Fruit fly (Drosophila melanogaster) whole organism, embryonic: ENCODE data around the gene tex.

Experiments used
- CG10366 ChIP-seq: fragments of 200-800 bp; sonication (Bioruptor generic); IDR thresholded peaks from 2 replicates; pipeline ENCODE4 v1.3.6; 2022; ENCODE audit warnings: missing biosample characterization, missing genetic modification characterization
- CG11723 ChIP-seq: fragments of 200-800 bp; sonication (Bioruptor generic); optimal IDR thresholded peaks from 2 replicates; lab custom pipeline; 2017; ENCODE audit warnings: missing biosample characterization, mild to moderate bottlenecking, missing genetic modification characterization
- CG12942 ChIP-seq: fragments of 200-800 bp; sonication (Bioruptor generic); optimal IDR thresholded peaks from 3 replicates; lab custom pipeline; 2016; ENCODE audit warnings: missing biosample characterization, missing genetic modification characterization
- CG13775 ChIP-seq: fragments of 200-800 bp; sonication (Bioruptor generic); optimal IDR thresholded peaks from 3 replicates; lab custom pipeline; 2017; ENCODE audit warnings: missing biosample characterization, mild to moderate bottlenecking, missing genetic modification characterization
- CG1647 ChIP-seq: fragments of 200-800 bp; sonication (Bioruptor generic); optimal IDR thresholded peaks from 3 replicates; lab custom pipeline; 2016; ENCODE audit warnings: missing biosample characterization, missing genetic modification characterization
- CG17385 ChIP-seq: fragments of 200-800 bp; sonication (Bioruptor generic); optimal IDR thresholded peaks from 3 replicates; lab custom pipeline; 2018; ENCODE audit warnings: missing biosample characterization, mild to moderate bottlenecking, missing genetic modification characterization
- CG17912 ChIP-seq: fragments of 200-800 bp; sonication (Bioruptor generic); optimal IDR thresholded peaks from 2 replicates; lab custom pipeline; 2018; ENCODE audit warnings: missing biosample characterization, mild to moderate bottlenecking, missing genetic modification characterization
- CG2199 ChIP-seq: fragments of 200-800 bp; sonication (Bioruptor generic); IDR thresholded peaks from 3 replicates; pipeline ENCODE4 v1.3.6; 2022; ENCODE audit warnings: missing biosample characterization, missing genetic modification characterization
- CG30403 ChIP-seq: fragments of 200-800 bp; sonication (Bioruptor generic); optimal IDR thresholded peaks from 3 replicates; lab custom pipeline; 2016; ENCODE audit warnings: missing biosample characterization, missing genetic modification characterization
- CG34376 ChIP-seq: fragments of 200-800 bp; sonication (Bioruptor generic); optimal IDR thresholded peaks from 2 replicates; lab custom pipeline; 2018; ENCODE audit warnings: missing biosample characterization, mild to moderate bottlenecking, missing genetic modification characterization
- CG43689 ChIP-seq: fragments of 200-800 bp; sonication (Bioruptor generic); IDR thresholded peaks from 2 replicates; pipeline ENCODE4 v1.3.6; 2022; ENCODE audit warnings: missing biosample characterization, missing genetic modification characterization
- CG4424 ChIP-seq: fragments of 200-800 bp; sonication (Bioruptor generic); optimal IDR thresholded peaks from 3 replicates; lab custom pipeline; 2016; ENCODE audit warnings: missing biosample characterization, missing genetic modification characterization
- CG9437 ChIP-seq: fragments of 200-800 bp; sonication (Bioruptor generic); optimal IDR thresholded peaks from 2 replicates; lab custom pipeline; 2018; ENCODE audit warnings: missing biosample characterization, mild to moderate bottlenecking, missing genetic modification characterization
- CG9817 ChIP-seq: fragments of 200-800 bp; sonication (Bioruptor generic); optimal IDR thresholded peaks from 2 replicates; lab custom pipeline; 2018; ENCODE audit warnings: missing biosample characterization, mild to moderate bottlenecking, missing genetic modification characterization, moderate library complexity
- Dad ChIP-seq: fragments of 200-800 bp; sonication (Bioruptor generic); optimal IDR thresholded peaks from 3 replicates; lab custom pipeline; 2016; ENCODE audit warnings: missing biosample characterization, missing genetic modification characterization
- GATAe ChIP-seq: fragments of 200-800 bp; sonication (Bioruptor generic); conservative IDR thresholded peaks from 2 replicates; pipeline ENCODE4 v1.3.6; 2022; ENCODE audit warnings: missing biosample characterization, missing genetic modification characterization
- Hand ChIP-seq: fragments of 200-800 bp; sonication (Bioruptor generic); optimal IDR thresholded peaks from 2 replicates; lab custom pipeline; 2017; ENCODE audit warnings: mild to moderate bottlenecking, missing biosample characterization, missing genetic modification reagents, missing genetic modification characterization
- HmgZ ChIP-seq: fragments of 200-800 bp; sonication (Bioruptor generic); optimal IDR thresholded peaks from 2 replicates; lab custom pipeline; 2018; ENCODE audit warnings: missing biosample characterization, mild to moderate bottlenecking, missing genetic modification characterization
- Hr51 ChIP-seq, 2 experiments: fragments of 200-800 bp; sonication (Bioruptor generic); optimal IDR thresholded peaks; 2 replicates in 1 of 2; 3 replicates in 1 of 2; lab custom pipeline; 2016 to 2018; ENCODE audit warnings: missing biosample characterization in 2 of 2, missing genetic modification characterization in 2 of 2, mild to moderate bottlenecking in 1 of 2, moderate library complexity in 1 of 2
- Ptx1 ChIP-seq: fragments of 200-800 bp; sonication (Bioruptor generic); IDR thresholded peaks from 2 replicates; pipeline ENCODE4 v1.3.6; 2022; ENCODE audit warnings: missing biosample characterization, missing genetic modification characterization
- Stat92E ChIP-seq, 3 experiments: fragments of >200 bp in 2 of 3; fragments of 200-800 bp in 1 of 3; sonication (Bioruptor generic) in 1 of 3; optimal IDR thresholded peaks; 2 replicates each; lab custom pipeline; 2017 to 2019; ENCODE audit warnings: missing biosample characterization in 3 of 3, missing genetic modification characterization in 3 of 3, mild to moderate bottlenecking in 1 of 3, moderate library complexity in 1 of 3
- Xrp1 ChIP-seq: fragments of 200-800 bp; sonication (Bioruptor generic); IDR thresholded peaks from 2 replicates; pipeline ENCODE4 v1.3.6; 2022; ENCODE audit warnings: missing biosample characterization, missing genetic modification characterization
- amos ChIP-seq: fragments of 200-800 bp; sonication (Bioruptor generic); IDR thresholded peaks from 2 replicates; pipeline ENCODE4 v1.3.6; 2022; ENCODE audit warnings: missing biosample characterization, missing genetic modification characterization; ENCODE audit not compliant: partially characterized antibody
- ato ChIP-seq: fragments of 200-800 bp; sonication (Bioruptor generic); IDR thresholded peaks from 2 replicates; pipeline ENCODE4 v1.3.6; 2022; ENCODE audit warnings: missing biosample characterization, missing genetic modification characterization; ENCODE audit not compliant: partially characterized antibody
- ci ChIP-seq: fragments of 200-800 bp; sonication (Bioruptor generic); IDR thresholded peaks from 3 replicates; pipeline ENCODE4 v1.3.6; 2022; ENCODE audit warnings: missing biosample characterization, missing genetic modification characterization
- dan ChIP-seq: fragments of 200-800 bp; sonication (Bioruptor generic); IDR thresholded peaks from 2 replicates; pipeline ENCODE4 v1.3.6; 2022; ENCODE audit warnings: missing biosample characterization, missing genetic modification characterization
- exex ChIP-seq: fragments of 200-800 bp; sonication (Bioruptor generic); optimal IDR thresholded peaks from 4 replicates; lab custom pipeline; 2018; ENCODE audit warnings: missing biosample characterization, mild to moderate bottlenecking, missing genetic modification characterization, moderate library complexity
- grn ChIP-seq: fragments of 200-800 bp; sonication (Bioruptor generic); optimal IDR thresholded peaks from 3 replicates; lab custom pipeline; 2017; ENCODE audit warnings: missing biosample characterization, missing genetic modification characterization
- mld ChIP-seq: fragments of 200-800 bp; sonication (Bioruptor generic); IDR thresholded peaks from 3 replicates; pipeline ENCODE4 v1.3.6; 2022; ENCODE audit warnings: missing biosample characterization, missing genetic modification characterization; ENCODE audit not compliant: partially characterized antibody
- nerfin-1 ChIP-seq: fragments of 200-800 bp; sonication (Bioruptor generic); optimal IDR thresholded peaks from 3 replicates; lab custom pipeline; 2019; ENCODE audit warnings: missing biosample characterization, mild to moderate bottlenecking, missing genetic modification characterization, moderate library complexity
- onecut ChIP-seq: fragments of 200-800 bp; sonication (Bioruptor generic); IDR thresholded peaks from 2 replicates; pipeline ENCODE4 v1.3.6; 2022; ENCODE audit warnings: missing biosample characterization, missing genetic modification characterization
- prd ChIP-seq, 3 experiments: fragments of >200 bp in 2 of 3; fragments of 200-800 bp in 1 of 3; sonication (Bioruptor generic) in 1 of 3; optimal IDR thresholded peaks in 2 of 3; IDR thresholded peaks in 1 of 3; 2 replicates in 2 of 3; 3 replicates in 1 of 3; pipeline versions ENCODE4 v1.3.6 to Lab custom; 2017 to 2022; ENCODE audit warnings: missing biosample characterization in 1 of 3, missing genetic modification characterization in 1 of 3
- row ChIP-seq: fragments of 200-800 bp; sonication (Bioruptor generic); IDR thresholded peaks from 3 replicates; pipeline ENCODE4 v1.3.6; 2022; ENCODE audit warnings: missing biosample characterization, missing genetic modification characterization
- salm ChIP-seq: fragments of 200-800 bp; sonication (Bioruptor generic); optimal IDR thresholded peaks from 2 replicates; lab custom pipeline; 2018; ENCODE audit warnings: missing biosample characterization, mild to moderate bottlenecking, missing genetic modification characterization
- sens ChIP-seq: fragments of 200-800 bp; sonication (Bioruptor generic); peaks from one replicate; lab custom pipeline; 2016; ENCODE audit warnings: missing biosample characterization, missing genetic modification characterization
- tin ChIP-seq: fragments of 200-800 bp; sonication (Bioruptor generic); optimal IDR thresholded peaks from 3 replicates; lab custom pipeline; 2016; ENCODE audit warnings: missing biosample characterization, missing genetic modification characterization
- tna ChIP-seq: fragments of 200-800 bp; sonication (Bioruptor generic); IDR thresholded peaks from 2 replicates; pipeline ENCODE4 v1.3.6; 2022; ENCODE audit warnings: missing biosample characterization, missing genetic modification characterization; ENCODE audit not compliant: partially characterized antibody
- ttk ChIP-seq: fragments of 200-800 bp; sonication (Bioruptor generic); IDR thresholded peaks from 2 replicates; pipeline ENCODE4 v2.1.2; 2022; ENCODE audit warnings: missing biosample characterization, missing genetic modification characterization
- twi ChIP-seq: fragments of 200-800 bp; optimal IDR thresholded peaks from 2 replicates; lab custom pipeline; 2019; ENCODE audit warnings: missing biosample characterization, mild to moderate bottlenecking, missing genetic modification characterization, moderate library complexity
- vvl ChIP-seq: fragments of 200-800 bp; sonication (Bioruptor generic); IDR thresholded peaks from 2 replicates; pipeline ENCODE4 v1.3.6; 2022; ENCODE audit warnings: missing biosample characterization, missing genetic modification characterization
- wdn ChIP-seq: fragments of 200-800 bp; sonication (Bioruptor generic); IDR thresholded peaks from 2 replicates; pipeline ENCODE4 v1.3.6; 2022; ENCODE audit warnings: missing biosample characterization, missing genetic modification characterization
- zen2 ChIP-seq: fragments of 200-800 bp; sonication (Bioruptor generic); IDR thresholded peaks from 3 replicates; pipeline ENCODE4 v1.3.6; 2022; ENCODE audit warnings: missing biosample characterization, missing genetic modification characterization; ENCODE audit not compliant: partially characterized antibody
- zf30C ChIP-seq: fragments of 200-800 bp; sonication (Bioruptor generic); optimal IDR thresholded peaks from 3 replicates; lab custom pipeline; 2018; ENCODE audit warnings: missing biosample characterization, mild to moderate bottlenecking, missing genetic modification characterization
- zfh1 ChIP-seq: fragments of 200-800 bp; sonication (Bioruptor generic); IDR thresholded peaks from 3 replicates; pipeline ENCODE4 v1.3.6; 2022; ENCODE audit warnings: missing biosample characterization, missing genetic modification characterization

tex gene

dm6 chr3R:8292034-8292433 is 16.4 kb downstream of the tex start, which contains the start of gene CG31463:
Gene CG31463 (plus strand): TSS chr3R:8292335.
- TF ChIP-seq GATAe (GFP tag; lab: Robert Waterston, UW) (0 out of 2 replicates have a peak, but pooled peaks have one; percentile 11), CG34376 (GFP tag; lab: Kevin White, UChicago) (peak; percentile 61), CG12942 (GFP tag; lab: Kevin White, UChicago) (no peak), CG9437 (GFP tag; lab: Kevin White, UChicago) (no peak), tin (GFP tag; lab: Kevin White, UChicago) (no peak), CG13775 (no peak), dan (GFP tag; lab: Robert Waterston, UW) (no peak), CG17385 (GFP tag; lab: Kevin White, UChicago) (no peak), tna (GFP tag; lab: Robert Waterston, UW) (no peak), onecut (GFP tag; lab: Robert Waterston, UW) (no peak), exex (tag; lab: Kevin White, UChicago) (peak; percentile 81)

- peak; percentile 33 for TF ChIP-seq sens (GFP tag; lab: Kevin White, UChicago)
- TF ChIP-seq nerfin-1 = no peak
Observed at dm6 chr3R:8290940-8291339, 17.5 kb downstream of the tex start, which contains the start of gene CG31464. Gene CG31464 (plus strand): TSS chr3R:8291240.

dm6 chr3R:8290478-8290877 is 18.0 kb downstream of the tex start, which contains the start of gene CG11672:
Gene CG11672 (minus strand): TSS chr3R:8290578.
- TF ChIP-seq CG9817 (no peak), zen2 (GFP tag; lab: Robert Waterston, UW) (0 out of 3 replicates have a peak, but pooled peaks have one; percentile 10)

- TF ChIP-seq twi (peak; percentile 88), CG2199 (0 out of 3 replicates have a peak, but pooled peaks have one; percentile 38), Dad (GFP tag; lab: Kevin White, UChicago) (no peak), ttk (GFP tag; lab: Robert Waterston, UW) (no peak), Hand (GFP tag; lab: Kevin White, UChicago) (no peak), CG10366 (GFP tag; lab: Robert Waterston, UW) (no peak; the same call in 1 of the 2 replicates), ci (GFP tag; lab: Robert Waterston, UW) (peak; percentile 30; the same call in 1 of the 3 replicates), Stat92E (GFP tag; optimal IDR thresholded peaks at IDR 0.05; lab: Kevin White, UChicago) (no peak), CG4424 (GFP tag; lab: Kevin White, UChicago) (no peak), wdn (GFP tag; lab: Robert Waterston, UW) (no peak), CG43689 (GFP tag; lab: Robert Waterston, UW) (no peak), CG17912 (no peak), ato (no peak), grn (GFP tag; lab: Kevin White, UChicago) (peak; percentile 25), Xrp1 (GFP tag; lab: Robert Waterston, UW) (0 out of 2 replicates have a peak, but pooled peaks have one; percentile 13), CG30403 (GFP tag; lab: Kevin White, UChicago) (no peak), mld (no peak), CG1647 (GFP tag; lab: Kevin White, UChicago) (no peak), salm (tag; lab: Kevin White, UChicago) (no peak), HmgZ (no peak), amos (GFP tag; lab: Robert Waterston, UW) (peak; percentile 31; the same call in 1 of the 2 replicates), Hr51 (GFP tag; optimal IDR thresholded peaks at IDR 0.05; lab: Kevin White, UChicago) (no peak), zf30C (GFP tag; lab: Kevin White, UChicago) (peak; percentile 92), Ptx1 (0 out of 2 replicates have a peak, but pooled peaks have one; percentile 14), CG11723 (GFP tag; lab: Kevin White, UChicago) (no peak), prd (optimal IDR thresholded peaks at IDR 0.05; lab: Kevin White, UChicago) (no peak), prd (GFP tag; IDR thresholded peaks at IDR 0.05; lab: Robert Waterston, UW) (peak; percentile 27; the same call in 1 of the 3 replicates), tin (GFP tag; lab: Kevin White, UChicago) (no peak), row (GFP tag; lab: Robert Waterston, UW) (0 out of 3 replicates have a peak, but pooled peaks have one; percentile 28), zfh1 (GFP tag; lab: Robert Waterston, UW) (0 out of 3 replicates have a peak, but pooled peaks have one; percentile 6), vvl (GFP tag; lab: Robert Waterston, UW) (0 out of 2 replicates have a peak, but pooled peaks have one; percentile 22)
Observed at dm6 chr3R:8288790-8289189, 19.7 kb downstream of the tex start.
